Worm (Caenorhabditis elegans) whole organism, L1 larva: Measurements from ENCODE around the gene nhr-235.

Experiments used
- efl-1 ChIP-seq, 4 experiments: fragments of 150-350 bp; optimal IDR thresholded peaks in 3 of 4; peaks in 1 of 4; 1 replicate in 1 of 4; 2 replicates in 3 of 4; lab custom pipeline; 2014; ENCODE audit warnings: missing biosample characterization in 2 of 4, missing genetic modification characterization in 2 of 4, missing genetic modification reagents in 2 of 4
- jun-1 ChIP-seq: fragments of 150-350 bp; optimal IDR thresholded peaks from 2 replicates; lab custom pipeline; 2014; ENCODE audit warnings: missing biosample characterization, missing genetic modification reagents, missing genetic modification characterization
- lin-13 ChIP-seq: fragments of 150-350 bp; optimal IDR thresholded peaks from 2 replicates; lab custom pipeline; 2014; ENCODE audit warnings: missing biosample characterization, missing genetic modification reagents, missing genetic modification characterization
- lin-35 ChIP-seq, 2 experiments: fragments of 150-350 bp; optimal IDR thresholded peaks; 2 replicates each; lab custom pipeline; 2014; ENCODE audit warnings: missing biosample characterization in 2 of 2, missing genetic modification characterization in 2 of 2, missing genetic modification reagents in 2 of 2
- lin-39 ChIP-seq: fragments of 150-350 bp; optimal IDR thresholded peaks from 2 replicates; lab custom pipeline; 2014; ENCODE audit warnings: missing biosample characterization, missing genetic modification reagents, missing genetic modification characterization
- lsy-2 ChIP-seq, 2 experiments: fragments of 150-350 bp; optimal IDR thresholded peaks; 2 replicates each; lab custom pipeline; 2014; ENCODE audit warnings: missing biosample characterization in 2 of 2, missing genetic modification characterization in 2 of 2
- nhr-11 ChIP-seq: fragments of 150-350 bp; optimal IDR thresholded peaks from 2 replicates; lab custom pipeline; 2014; ENCODE audit warnings: missing biosample characterization, missing genetic modification characterization
- pag-3 ChIP-seq: sonication (generic microtip); optimal IDR thresholded peaks from 2 replicates; lab custom pipeline; 2017; ENCODE audit warnings: missing genetic modification characterization, mild to moderate bottlenecking, missing compliant biosample characterization, antibody characterized with exemption, borderline replicate concordance; ENCODE audit not compliant: insufficient read depth

- TF ChIP-seq lin-39 (tag; lab: Kevin White, UChicago) (no peak), lsy-2 (tag; optimal IDR thresholded peaks at IDR 0.05; lab: Kevin White, UChicago) (no peak), pag-3 (tag; lab: Kevin White, UChicago) (no peak), nhr-11 (tag; lab: Kevin White, UChicago) (no peak), efl-1 (optimal IDR thresholded peaks at IDR 0.05; lab: Kevin White, UChicago) (no peak), efl-1 (GFP tag; optimal IDR thresholded peaks at IDR 0.05 in 1 of 2; lab: Kevin White, UChicago) (no peak), lin-13 (GFP tag; lab: Kevin White, UChicago) (no peak), jun-1 (tag; lab: Kevin White, UChicago) (no peak), lin-35 (GFP tag; optimal IDR thresholded peaks at IDR 0.05; lab: Kevin White, UChicago) (no peak)
Observed at ce11 chrII:12629387-12629786, 11.1 kb upstream of the nhr-235 start, which contains the start of gene Y38E10A.28.
